Fruit fly (Drosophila melanogaster) whole organism, adult: ENCODE data around the gene trio.
A peak's percentile ranks its signal among the peaks of the same experiment; 100 is the strongest.

Experiments used
- CG11617 ChIP-seq: fragments of 200-800 bp; sonication (Bioruptor generic); optimal IDR thresholded peaks from 2 replicates; lab custom pipeline; 2017; ENCODE audit warnings: mild to moderate bottlenecking, missing biosample characterization, missing genetic modification reagents, missing genetic modification characterization
- CG12768 ChIP-seq: fragments of 200-800 bp; sonication (Bioruptor generic); optimal IDR thresholded peaks from 2 replicates; lab custom pipeline; 2017; ENCODE audit warnings: missing biosample characterization, missing genetic modification characterization, mild to moderate bottlenecking, moderate library complexity, missing genetic modification reagents
- CG14711 ChIP-seq: fragments of 200-800 bp; sonication (Bioruptor generic); optimal IDR thresholded peaks from 2 replicates; lab custom pipeline; 2018; ENCODE audit warnings: missing biosample characterization, mild to moderate bottlenecking, missing genetic modification characterization, moderate library complexity
- CG1620 ChIP-seq: fragments of 200-800 bp; sonication (Bioruptor generic); optimal IDR thresholded peaks from 2 replicates; lab custom pipeline; 2016; ENCODE audit warnings: missing biosample characterization, missing genetic modification characterization
- CG33017 ChIP-seq: fragments of 200-800 bp; sonication (Bioruptor generic); optimal IDR thresholded peaks from 2 replicates; lab custom pipeline; 2018; ENCODE audit warnings: missing biosample characterization, mild to moderate bottlenecking, missing genetic modification characterization, moderate library complexity
- CG5204 ChIP-seq: fragments of 200-800 bp; sonication (Bioruptor generic); optimal IDR thresholded peaks from 2 replicates; lab custom pipeline; 2016; ENCODE audit warnings: missing biosample characterization, missing genetic modification characterization
- CG7045 ChIP-seq: fragments of 200-800 bp; sonication (Bioruptor generic); optimal IDR thresholded peaks from 2 replicates; lab custom pipeline; 2017; ENCODE audit warnings: missing biosample characterization, mild to moderate bottlenecking, missing genetic modification characterization
- CG7101 ChIP-seq: fragments of 200-800 bp; sonication (Bioruptor generic); optimal IDR thresholded peaks from 2 replicates; lab custom pipeline; 2018; ENCODE audit warnings: missing biosample characterization, mild to moderate bottlenecking, missing genetic modification characterization, moderate library complexity
- Clk ChIP-seq: fragments of 200-800 bp; sonication (Bioruptor generic); optimal IDR thresholded peaks from 2 replicates; lab custom pipeline; 2017; ENCODE audit warnings: missing biosample characterization, missing genetic modification characterization
- Crg-1 ChIP-seq: fragments of 200-800 bp; sonication (Bioruptor generic); optimal IDR thresholded peaks from 2 replicates; lab custom pipeline; 2016; ENCODE audit warnings: missing biosample characterization, missing genetic modification characterization
- Hr96 ChIP-seq: fragments of 200-800 bp; sonication (Bioruptor generic); optimal IDR thresholded peaks from 2 replicates; lab custom pipeline; 2016; ENCODE audit warnings: missing biosample characterization, missing genetic modification characterization
- Mnt ChIP-seq: fragments of 200-800 bp; sonication (Bioruptor generic); optimal IDR thresholded peaks from 2 replicates; lab custom pipeline; 2016; ENCODE audit warnings: missing biosample characterization, mild to moderate bottlenecking, missing genetic modification characterization
- bab1 ChIP-seq: fragments of 200-800 bp; sonication (Bioruptor generic); optimal IDR thresholded peaks from 3 replicates; lab custom pipeline; 2019; ENCODE audit warnings: missing biosample characterization, mild to moderate bottlenecking, missing genetic modification characterization, moderate library complexity
- cic ChIP-seq: fragments of 200-800 bp; sonication (Bioruptor generic); optimal IDR thresholded peaks from 2 replicates; lab custom pipeline; 2017; ENCODE audit warnings: missing biosample characterization, mild to moderate bottlenecking, missing genetic modification characterization, moderate library complexity
- cnc ChIP-seq, 2 experiments: fragments of >200 bp; optimal IDR thresholded peaks; 2 replicates each; lab custom pipeline; 2017
- kay ChIP-seq: fragments of 200-800 bp; sonication (Bioruptor generic); peaks from one replicate; lab custom pipeline; 2016; ENCODE audit warnings: missing biosample characterization, missing genetic modification characterization, borderline replicate concordance
- ovo ChIP-seq: fragments of 200-800 bp; sonication (Bioruptor generic); optimal IDR thresholded peaks from 2 replicates; lab custom pipeline; 2016; ENCODE audit warnings: missing biosample characterization, missing genetic modification characterization
- pad ChIP-seq: fragments of 200-800 bp; sonication (Bioruptor generic); optimal IDR thresholded peaks from 3 replicates; lab custom pipeline; 2017; ENCODE audit warnings: missing biosample characterization, missing genetic modification characterization, mild to moderate bottlenecking, moderate library complexity, missing genetic modification reagents
- tj ChIP-seq: fragments of 200-800 bp; sonication (Bioruptor generic); optimal IDR thresholded peaks from 3 replicates; lab custom pipeline; 2017; ENCODE audit warnings: missing biosample characterization, mild to moderate bottlenecking, missing genetic modification characterization, moderate library complexity
- toe ChIP-seq: fragments of 200-800 bp; sonication (Bioruptor generic); optimal IDR thresholded peaks from 2 replicates; lab custom pipeline; 2016; ENCODE audit warnings: missing biosample characterization, missing genetic modification characterization

The trio gene

DNA sequence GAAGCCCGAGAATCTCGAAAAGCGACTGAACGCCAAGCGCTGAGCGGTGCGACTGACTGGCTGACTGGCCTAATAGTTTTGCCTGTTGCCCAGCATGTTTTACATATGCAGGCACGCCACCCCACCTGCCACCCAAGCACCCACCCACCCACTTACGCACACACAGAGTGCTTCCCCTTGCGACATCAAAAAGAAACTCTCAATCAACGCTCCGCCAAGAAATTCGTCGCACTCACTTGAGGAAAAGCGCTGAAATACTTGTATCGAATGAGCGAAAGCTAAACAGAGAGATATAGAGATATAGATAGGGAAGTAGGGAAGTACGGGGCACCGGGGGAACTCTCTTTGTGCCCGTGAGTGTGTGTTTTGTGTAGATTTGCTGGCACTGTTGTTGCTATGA is 34.1 kb downstream of the trio start:
- TF ChIP-seq CG12768 (GFP tag; lab: Kevin White, UChicago) (peak; percentile 68), kay (GFP tag; lab: Kevin White, UChicago) (peak; percentile 92), pad (GFP tag; lab: Kevin White, UChicago) (peak; percentile 4), ovo (no peak)

DNA sequence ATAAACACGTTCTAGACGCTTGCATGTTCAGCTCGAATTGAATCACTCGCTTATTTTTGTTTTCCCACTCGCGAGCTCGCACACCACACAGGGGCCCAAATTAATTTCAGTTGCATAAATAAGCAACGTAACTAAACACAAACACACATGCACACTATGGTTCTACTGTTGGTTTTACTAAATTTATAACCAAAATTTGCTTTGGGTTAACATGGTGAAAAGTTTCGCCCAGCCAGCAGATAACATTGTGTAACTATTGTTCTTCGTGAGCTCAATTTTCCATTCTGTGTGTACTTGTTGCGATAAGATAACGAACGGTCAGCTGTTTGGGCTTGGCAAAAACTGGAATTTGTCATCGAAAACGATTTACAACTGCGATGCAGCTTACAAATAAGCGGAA is 34.7 kb downstream of the trio start:
- TF ChIP-seq CG7045 (GFP tag; lab: Kevin White, UChicago): no peak
- peak; percentile 24 for TF ChIP-seq kay (GFP tag; lab: Kevin White, UChicago)

DNA sequence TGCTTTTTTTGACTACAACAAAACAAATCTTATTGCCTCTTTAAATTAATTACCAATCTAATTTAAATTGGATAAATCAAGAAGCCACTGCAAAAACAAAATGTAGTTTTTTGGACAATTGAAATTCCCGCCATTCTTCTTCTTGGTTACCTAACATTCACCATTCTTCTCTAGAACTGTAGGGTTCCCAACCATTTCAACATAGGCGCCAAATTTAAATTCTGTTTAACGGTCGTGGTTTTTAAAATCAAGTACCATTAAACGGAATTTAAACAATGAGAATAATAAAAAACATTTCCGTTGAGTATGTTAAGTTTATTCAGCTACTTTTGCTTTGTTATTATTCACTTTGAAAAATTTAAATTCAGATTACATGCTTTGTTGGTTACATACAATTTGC is 39.0 kb downstream of the trio start:
- peak; percentile 95 for TF ChIP-seq CG14711 (tag; lab: Kevin White, UChicago)
- no peak for TF ChIP-seq CG12768 (GFP tag; lab: Kevin White, UChicago)
- no peak for TF ChIP-seq pad (GFP tag; lab: Kevin White, UChicago)
- no peak for TF ChIP-seq CG1620 (GFP tag; lab: Kevin White, UChicago)

DNA sequence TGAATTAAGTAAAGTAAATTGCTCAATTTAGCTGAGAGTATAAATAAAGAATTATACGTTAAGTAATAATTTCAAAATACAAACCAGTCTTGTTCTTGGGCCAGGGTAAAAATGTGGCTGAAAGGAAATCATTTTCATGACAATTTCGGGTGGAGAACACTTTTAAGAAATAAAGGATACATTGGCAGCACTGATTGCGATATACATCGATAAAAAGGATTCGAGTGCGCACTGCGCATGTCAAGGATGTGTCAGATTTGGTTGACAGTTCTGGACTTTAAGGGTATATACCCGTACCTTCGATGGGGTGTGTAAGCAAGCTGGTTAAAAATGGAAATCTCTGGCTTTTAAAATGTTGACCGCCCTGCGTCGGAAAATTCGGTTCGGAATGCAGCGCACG is 41.0 kb downstream of the trio start, which contains the start of gene aln:
Gene aln (plus strand): TSS at position 275 of the 400 bp plus-strand sequence.
- TF ChIP-seq toe (GFP tag; lab: Kevin White, UChicago): no peak

DNA sequence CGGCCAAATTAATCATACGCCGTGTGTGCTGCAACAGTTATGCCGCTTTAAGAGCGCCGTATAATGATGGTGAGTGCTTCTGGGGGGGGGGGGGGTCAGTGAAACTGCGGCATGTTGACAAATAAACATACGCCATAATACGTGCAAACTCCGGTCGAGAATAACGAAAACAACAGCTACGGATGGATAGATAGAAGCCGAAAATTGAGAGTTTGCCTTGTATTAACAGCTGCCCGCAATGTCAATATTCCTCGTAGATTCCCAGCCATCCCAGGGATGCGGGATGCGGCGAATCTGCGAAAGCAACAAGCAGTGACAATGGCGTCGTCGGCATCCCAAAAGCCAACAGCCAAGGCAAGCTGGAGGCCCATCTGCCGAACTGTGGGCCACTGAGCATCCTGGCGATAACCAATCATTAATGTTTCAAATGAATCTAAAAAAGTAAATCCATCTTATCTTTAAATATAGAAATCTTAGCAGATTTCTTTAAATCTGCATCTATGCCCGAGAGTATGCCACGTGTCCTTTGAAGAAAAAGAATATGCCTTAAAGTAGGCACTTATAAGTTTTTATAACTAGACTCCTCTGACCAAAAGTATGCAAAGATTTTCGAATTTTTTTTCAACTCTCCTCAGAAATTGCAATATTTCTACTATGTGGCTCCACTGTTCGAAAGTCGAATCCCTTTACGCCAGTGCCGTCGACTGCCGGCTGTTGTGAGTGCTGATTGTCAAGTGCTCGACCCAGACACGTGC is 66.7 kb downstream of the trio start:
- TF ChIP-seq Hr96 (no peak), pad (GFP tag; lab: Kevin White, UChicago) (no peak), Crg-1 (GFP tag; lab: Kevin White, UChicago) (no peak), CG1620 (GFP tag; lab: Kevin White, UChicago) (no peak), cic (GFP tag; lab: Kevin White, UChicago) (no peak), bab1 (no peak), CG11617 (GFP tag; lab: Kevin White, UChicago) (no peak), Mnt (no peak), CG5204 (no peak), CG7045 (GFP tag; lab: Kevin White, UChicago) (no peak), CG33017 (tag; lab: Kevin White, UChicago) (no peak), cnc (optimal IDR thresholded peaks at IDR 0.05; lab: Kevin White, UChicago) (no peak), Clk (GFP tag; lab: Kevin White, UChicago) (no peak), CG14711 (tag; lab: Kevin White, UChicago) (no peak), tj (GFP tag; lab: Kevin White, UChicago) (no peak), toe (GFP tag; lab: Kevin White, UChicago) (no peak), kay (GFP tag; lab: Kevin White, UChicago) (no peak), CG7101 (no peak), ovo (no peak), CG12768 (GFP tag; lab: Kevin White, UChicago) (no peak)

DNA sequence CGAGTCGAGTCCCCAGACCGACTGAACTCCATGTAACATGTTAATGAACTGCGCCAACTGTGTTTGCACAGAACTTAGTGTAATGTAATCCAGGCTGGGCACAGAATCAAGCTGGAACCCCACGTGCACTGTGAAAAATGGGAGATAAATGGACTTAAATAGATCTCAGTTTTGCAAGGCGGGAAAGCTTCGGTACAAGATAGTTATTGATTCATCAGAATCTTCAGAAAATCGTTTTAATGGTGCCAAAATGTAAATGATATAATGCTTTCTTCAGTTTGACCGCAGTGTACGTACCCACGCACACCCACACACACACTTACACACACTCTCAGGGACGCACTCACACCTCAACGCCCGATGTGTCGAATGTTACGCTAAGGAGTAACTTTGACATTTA is 70.7 kb downstream of the trio start:
- TF ChIP-seq CG1620 (GFP tag; lab: Kevin White, UChicago) (no peak), pad (GFP tag; lab: Kevin White, UChicago) (no peak), CG12768 (GFP tag; lab: Kevin White, UChicago) (no peak), CG5204 (no peak), Crg-1 (GFP tag; lab: Kevin White, UChicago) (no peak), kay (GFP tag; lab: Kevin White, UChicago) (no peak), CG7045 (GFP tag; lab: Kevin White, UChicago) (no peak), CG7101 (no peak), Clk (GFP tag; lab: Kevin White, UChicago) (no peak), Mnt (no peak), cic (GFP tag; lab: Kevin White, UChicago) (no peak), CG11617 (GFP tag; lab: Kevin White, UChicago) (no peak), ovo (no peak), CG33017 (tag; lab: Kevin White, UChicago) (no peak), Hr96 (no peak), tj (GFP tag; lab: Kevin White, UChicago) (no peak), cnc (optimal IDR thresholded peaks at IDR 0.05; lab: Kevin White, UChicago) (no peak), toe (GFP tag; lab: Kevin White, UChicago) (no peak)

DNA sequence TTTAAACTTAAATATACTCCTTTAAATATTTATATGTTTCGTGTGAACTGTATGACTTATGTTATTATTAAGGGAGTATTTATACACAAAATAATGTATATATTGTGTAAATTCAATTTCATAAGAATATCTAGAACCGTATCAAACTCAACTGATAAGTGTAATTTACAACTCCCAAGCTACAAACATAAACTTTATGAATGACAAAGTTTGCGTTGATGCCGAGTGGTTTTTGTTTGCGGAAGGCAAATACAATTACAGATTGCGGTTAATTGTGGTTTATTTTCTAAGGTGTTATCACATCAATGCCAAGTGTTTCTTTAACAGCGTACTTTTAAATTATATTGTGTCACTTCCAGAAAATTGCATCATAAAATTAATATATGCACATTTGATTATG is 74.1 kb downstream of the trio start:
- TF ChIP-seq pad (GFP tag; lab: Kevin White, UChicago): no peak
- TF ChIP-seq Mnt: no peak
- peak; percentile 33 for TF ChIP-seq CG7101
- no peak for TF ChIP-seq cnc (optimal IDR thresholded peaks at IDR 0.05; lab: Kevin White, UChicago)
- TF ChIP-seq CG12768 (GFP tag; lab: Kevin White, UChicago): peak; percentile 6
- TF ChIP-seq CG1620 (GFP tag; lab: Kevin White, UChicago): no peak
- TF ChIP-seq Crg-1 (GFP tag; lab: Kevin White, UChicago): no peak
- peak; percentile 15 for TF ChIP-seq cic (GFP tag; lab: Kevin White, UChicago)
- peak; percentile 9 for TF ChIP-seq CG14711 (tag; lab: Kevin White, UChicago)
- no peak for TF ChIP-seq CG11617 (GFP tag; lab: Kevin White, UChicago)
- TF ChIP-seq CG7045 (GFP tag; lab: Kevin White, UChicago): peak; percentile 59
- TF ChIP-seq tj (GFP tag; lab: Kevin White, UChicago): no peak
- TF ChIP-seq kay (GFP tag; lab: Kevin White, UChicago): peak; percentile 67
- TF ChIP-seq CG33017 (tag; lab: Kevin White, UChicago): peak; percentile 38
